Worm (Caenorhabditis elegans) whole organism, young adult: Measurements from ENCODE around the gene eri-12.

ENCODE experiments used
- B0019.2 ChIP-seq: fragments of 200-800 bp; sonication (Bioruptor generic); conservative IDR thresholded peaks from 2 replicates; pipeline ENCODE4 v1.3.6; 2022; ENCODE audit warnings: missing genetic modification reagents, missing genetic modification characterization, missing compliant biosample characterization
- B0035.1 ChIP-seq: sonication (generic microtip); optimal IDR thresholded peaks from 2 replicates; lab custom pipeline; 2016; ENCODE audit warnings: missing genetic modification characterization, mild to moderate bottlenecking, missing compliant biosample characterization, missing genotype, missing genetic modification reagents
- B0261.1 ChIP-seq: sonication (generic microtip); optimal IDR thresholded peaks from 2 replicates; lab custom pipeline; 2016; ENCODE audit warnings: mild to moderate bottlenecking, missing genetic modification characterization, moderate library complexity, missing compliant biosample characterization
- B0336.3 ChIP-seq: fragments of 200-800 bp; sonication (Bioruptor generic); IDR thresholded peaks from 2 replicates; pipeline ENCODE4 v1.3.6; 2022; ENCODE audit warnings: missing genetic modification characterization, missing compliant biosample characterization
- F37B4.10 ChIP-seq: fragments of 200-800 bp; sonication (Bioruptor generic); IDR thresholded peaks from 2 replicates; pipeline ENCODE4 v1.3.6; 2022; ENCODE audit warnings: missing genetic modification characterization, missing compliant biosample characterization
- F55B11.4 ChIP-seq: sonication (generic microtip); optimal IDR thresholded peaks from 2 replicates; lab custom pipeline; 2016; ENCODE audit warnings: missing compliant biosample characterization, missing genetic modification characterization, borderline replicate concordance; ENCODE audit not compliant: insufficient read depth
- F57C9.4 ChIP-seq: sonication (generic microtip); optimal IDR thresholded peaks from 2 replicates; lab custom pipeline; 2017; ENCODE audit warnings: mild to moderate bottlenecking, missing genetic modification characterization, missing compliant biosample characterization
- T07F8.4 ChIP-seq: sonication (generic microtip); optimal IDR thresholded peaks from 2 replicates; lab custom pipeline; 2016; ENCODE audit warnings: mild to moderate bottlenecking, missing genetic modification characterization, moderate library complexity, missing compliant biosample characterization
- T26A5.8 ChIP-seq: sonication (generic microtip); optimal IDR thresholded peaks from 2 replicates; lab custom pipeline; 2016; ENCODE audit warnings: missing genetic modification characterization, missing compliant biosample characterization
- Y95B8A.8 ChIP-seq: fragments of 200-800 bp; sonication (Bioruptor generic); IDR thresholded peaks from 2 replicates; pipeline ENCODE4 v1.3.6; 2022; ENCODE audit warnings: missing genetic modification reagents, missing genetic modification characterization, missing compliant biosample characterization
- akir-1 ChIP-seq: fragments of 200-800 bp; sonication (Bioruptor generic); optimal IDR thresholded peaks from 2 replicates; lab custom pipeline; 2018; ENCODE audit warnings: mild to moderate bottlenecking, missing genetic modification characterization, moderate library complexity, missing compliant biosample characterization
- ama-1 ChIP-seq, 3 experiments: fragments of 150-350 bp in 1 of 3; sonication (generic microtip) in 2 of 3; optimal IDR thresholded peaks; 2 replicates each; lab custom pipeline; 2014 to 2018; ENCODE audit warnings: missing biosample characterization in 2 of 3, missing genetic modification characterization in 2 of 3, missing genetic modification reagents in 2 of 3
- aptf-2 ChIP-seq: fragments of 200-800 bp; sonication (Bioruptor generic); conservative IDR thresholded peaks from 2 replicates; pipeline ENCODE4 v1.3.6; 2022; ENCODE audit warnings: missing genetic modification reagents, missing genetic modification characterization, missing compliant biosample characterization
- atf-7 ChIP-seq: sonication (generic microtip); optimal IDR thresholded peaks from 2 replicates; lab custom pipeline; 2017; ENCODE audit warnings: mild to moderate bottlenecking, missing genetic modification characterization, missing compliant biosample characterization
- cebp-1 ChIP-seq, 2 experiments: fragments of 200-800 bp in 1 of 2; sonication (Bioruptor generic) in 1 of 2; sonication (generic microtip) in 1 of 2; IDR thresholded peaks in 1 of 2; optimal IDR thresholded peaks in 1 of 2; 2 replicates each; pipeline versions ENCODE4 v1.3.6 to Lab custom; 2017 to 2022; ENCODE audit warnings: missing compliant biosample characterization in 2 of 2, missing genetic modification characterization in 2 of 2, mild to moderate bottlenecking in 1 of 2, missing genetic modification reagents in 1 of 2, moderate library complexity in 1 of 2
- ceh-27 ChIP-seq: fragments of 200-800 bp; sonication (Bioruptor generic); optimal IDR thresholded peaks from 2 replicates; lab custom pipeline; 2018; ENCODE audit warnings: mild to moderate bottlenecking, missing genetic modification characterization, moderate library complexity, missing compliant biosample characterization
- ceh-79 ChIP-seq: sonication (generic microtip); optimal IDR thresholded peaks from 2 replicates; lab custom pipeline; 2017; ENCODE audit warnings: mild to moderate bottlenecking, missing genetic modification characterization, missing compliant biosample characterization
- ceh-91 ChIP-seq: fragments of 200-800 bp; sonication (Bioruptor generic); IDR thresholded peaks from 2 replicates; pipeline ENCODE4 v1.3.6; 2022; ENCODE audit warnings: missing genetic modification reagents, missing genetic modification characterization, missing compliant biosample characterization
- dox-1 ChIP-seq: fragments of 200-800 bp; sonication (Bioruptor generic); IDR thresholded peaks from 2 replicates; pipeline ENCODE4 v1.3.6; 2022; ENCODE audit warnings: missing genetic modification reagents, missing genetic modification characterization, missing compliant biosample characterization
- dpl-1 ChIP-seq: fragments of 150-350 bp; optimal IDR thresholded peaks from 2 replicates; lab custom pipeline; 2014; ENCODE audit warnings: missing biosample characterization, missing genetic modification reagents, missing genetic modification characterization
- egl-18 ChIP-seq: fragments of 200-800 bp; sonication (Bioruptor generic); IDR thresholded peaks from 2 replicates; pipeline ENCODE4 v1.3.6; 2022; ENCODE audit warnings: missing genetic modification reagents, missing genetic modification characterization, missing compliant biosample characterization
- fkh-3 ChIP-seq: sonication (generic microtip); optimal IDR thresholded peaks from 2 replicates; lab custom pipeline; 2016; ENCODE audit warnings: mild to moderate bottlenecking, missing genetic modification characterization, missing compliant biosample characterization
- gei-17 ChIP-seq: fragments of 200-800 bp; sonication (Bioruptor generic); optimal IDR thresholded peaks from 2 replicates; lab custom pipeline; 2018; ENCODE audit warnings: mild to moderate bottlenecking, missing genetic modification characterization, missing compliant biosample characterization
- him-1 ChIP-seq: sonication (generic microtip); optimal IDR thresholded peaks from 2 replicates; lab custom pipeline; 2016; ENCODE audit warnings: missing genotype, missing genetic modification reagents, missing genetic modification characterization, missing compliant biosample characterization
- hmg-1.2 ChIP-seq: fragments of 200-800 bp; sonication (Bioruptor generic); IDR thresholded peaks from 2 replicates; pipeline ENCODE4 v1.3.6; 2022; ENCODE audit warnings: missing genetic modification reagents, missing genetic modification characterization, missing compliant biosample characterization
- let-607 ChIP-seq, 2 experiments: fragments of 200-800 bp in 1 of 2; sonication (Bioruptor generic) in 1 of 2; sonication (generic microtip) in 1 of 2; optimal IDR thresholded peaks; 2 replicates each; lab custom pipeline; 2016 to 2018; ENCODE audit warnings: mild to moderate bottlenecking in 2 of 2, missing compliant biosample characterization in 2 of 2, missing genetic modification characterization in 2 of 2, moderate library complexity in 2 of 2, missing genotype in 1 of 2
- lin-26 ChIP-seq: fragments of 200-800 bp; sonication (Bioruptor generic); IDR thresholded peaks from 2 replicates; pipeline ENCODE4 v1.3.6; 2022; ENCODE audit warnings: missing genetic modification reagents, missing genetic modification characterization, missing compliant biosample characterization
- lsl-1 ChIP-seq: fragments of 200-800 bp; sonication (Bioruptor generic); optimal IDR thresholded peaks from 2 replicates; lab custom pipeline; 2018; ENCODE audit warnings: mild to moderate bottlenecking, missing genetic modification characterization, moderate library complexity, missing compliant biosample characterization
- madf-8 ChIP-seq: fragments of 200-800 bp; sonication (Bioruptor generic); conservative IDR thresholded peaks from 2 replicates; pipeline ENCODE4 v1.3.6; 2022; ENCODE audit warnings: missing genetic modification reagents, missing genetic modification characterization, missing compliant biosample characterization
- mel-28 ChIP-seq: sonication (generic microtip); optimal IDR thresholded peaks from 2 replicates; lab custom pipeline; 2016; ENCODE audit warnings: borderline replicate concordance, mild to moderate bottlenecking, missing genetic modification characterization, missing compliant biosample characterization
- mxl-1 ChIP-seq: sonication (generic microtip); optimal IDR thresholded peaks from 2 replicates; lab custom pipeline; 2016; ENCODE audit warnings: missing genetic modification characterization, missing compliant biosample characterization
- nfya-1 ChIP-seq: sonication (generic microtip); optimal IDR thresholded peaks from 2 replicates; lab custom pipeline; 2017; ENCODE audit warnings: antibody characterized with exemption, missing compliant biosample characterization, missing genetic modification characterization, borderline replicate concordance; ENCODE audit not compliant: insufficient read depth
- nfya-2 ChIP-seq: fragments of 200-800 bp; sonication (Bioruptor generic); IDR thresholded peaks from 2 replicates; pipeline ENCODE4 v1.3.6; 2022; ENCODE audit warnings: missing genetic modification reagents, missing genetic modification characterization, missing compliant biosample characterization
- nfyb-1 ChIP-seq: fragments of 200-800 bp; sonication (Bioruptor generic); IDR thresholded peaks from 2 replicates; pipeline ENCODE4 v1.3.6; 2022; ENCODE audit warnings: missing genetic modification reagents, missing genetic modification characterization, missing compliant biosample characterization
- nhr-120 ChIP-seq: fragments of 200-800 bp; sonication (Bioruptor generic); IDR thresholded peaks from 2 replicates; pipeline ENCODE4 v1.3.6; 2022; ENCODE audit warnings: missing genetic modification characterization, missing compliant biosample characterization
- nhr-90 ChIP-seq: sonication (generic microtip); optimal IDR thresholded peaks from 2 replicates; lab custom pipeline; 2016; ENCODE audit warnings: missing genotype, mild to moderate bottlenecking, missing genetic modification characterization, missing compliant biosample characterization
- rec-8 ChIP-seq, 2 experiments: sonication (generic microtip); optimal IDR thresholded peaks; 2 replicates each; lab custom pipeline; 2016; ENCODE audit warnings: mild to moderate bottlenecking in 2 of 2, missing genetic modification characterization in 2 of 2, missing genetic modification reagents in 2 of 2, missing genotype in 2 of 2, missing biosample characterization in 1 of 2, missing compliant biosample characterization in 1 of 2, moderate library complexity in 1 of 2
- rpc-1 ChIP-seq, 2 experiments: fragments of 150-350 bp in 1 of 2; sonication (generic microtip) in 1 of 2; optimal IDR thresholded peaks; 2 replicates each; lab custom pipeline; 2014 to 2018; ENCODE audit warnings: missing biosample characterization in 1 of 2, missing genetic modification characterization in 1 of 2, missing genetic modification reagents in 1 of 2, missing genotype in 1 of 2
- sdz-38 ChIP-seq: sonication (generic microtip); optimal IDR thresholded peaks from 2 replicates; lab custom pipeline; 2016; ENCODE audit warnings: missing genotype, missing genetic modification characterization, missing compliant biosample characterization
- sea-2 ChIP-seq: fragments of 200-800 bp; sonication (Bioruptor generic); IDR thresholded peaks from 2 replicates; pipeline ENCODE4 v1.3.6; 2022; ENCODE audit warnings: missing genetic modification characterization, missing compliant biosample characterization
- snpc-4 ChIP-seq, 5 experiments: fragments of 150-350 bp in 1 of 5; sonication (generic microtip) in 4 of 5; optimal IDR thresholded peaks; 2 replicates each; lab custom pipeline; 2014 to 2018; ENCODE audit warnings: missing genetic modification characterization in 5 of 5, missing biosample characterization in 3 of 5, antibody characterized with exemption in 2 of 5, mild to moderate bottlenecking in 2 of 5, missing compliant biosample characterization in 2 of 5, missing genotype in 2 of 5, moderate library complexity in 2 of 5, missing genetic modification reagents in 1 of 5
- tlf-1 ChIP-seq: fragments of 200-800 bp; sonication (Bioruptor generic); optimal IDR thresholded peaks from 2 replicates; lab custom pipeline; 2018; ENCODE audit warnings: mild to moderate bottlenecking, missing genetic modification characterization, missing compliant biosample characterization
- unc-130 ChIP-seq: sonication (generic microtip); optimal IDR thresholded peaks from 2 replicates; lab custom pipeline; 2016; ENCODE audit warnings: missing genetic modification reagents, missing genetic modification characterization, missing compliant biosample characterization
- unc-62 ChIP-seq: fragments of 150-350 bp; optimal IDR thresholded peaks from 2 replicates; lab custom pipeline; 2014; ENCODE audit warnings: missing biosample characterization, missing genetic modification reagents, missing genetic modification characterization
- zfh-2 ChIP-seq: fragments of 200-800 bp; sonication (Bioruptor generic); conservative IDR thresholded peaks from 2 replicates; pipeline ENCODE4 v1.3.6; 2022; ENCODE audit warnings: missing genetic modification reagents, missing genetic modification characterization, missing compliant biosample characterization
- ztf-22 ChIP-seq: fragments of 200-800 bp; sonication (Bioruptor generic); optimal IDR thresholded peaks from 2 replicates; lab custom pipeline; 2018; ENCODE audit warnings: mild to moderate bottlenecking, missing genetic modification characterization, moderate library complexity, missing compliant biosample characterization

eri-12 gene

DNA sequence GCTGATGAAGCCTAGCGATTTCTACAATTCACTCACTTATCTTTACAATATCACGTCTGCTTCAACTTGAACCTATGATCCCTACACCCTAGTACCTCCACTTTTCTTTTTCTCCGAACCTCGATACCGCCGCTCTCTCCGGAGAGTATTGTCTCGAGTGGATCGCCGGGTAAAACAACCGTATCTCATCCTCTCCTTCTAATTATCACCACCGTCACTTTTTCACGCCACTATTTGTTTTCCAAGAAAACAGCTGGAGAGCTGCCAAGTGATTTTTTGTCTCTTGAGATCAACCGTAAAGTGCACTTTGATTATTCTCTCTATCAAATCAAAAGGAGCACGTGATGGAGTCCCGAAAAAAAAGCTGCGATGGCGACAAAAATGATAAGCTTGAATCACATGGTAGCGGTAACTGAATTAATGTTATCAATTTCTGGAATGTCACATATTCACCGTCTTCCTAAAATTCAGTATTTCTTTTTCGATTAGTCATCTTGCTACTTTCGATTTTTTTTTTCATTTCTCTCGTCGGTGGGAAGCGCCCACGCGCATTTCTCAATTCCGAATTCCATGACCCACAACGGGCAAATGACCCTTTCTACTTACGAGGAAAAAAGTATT, 43.0 kb downstream of the eri-12 start (continued):
- TF ChIP-seq unc-62 (GFP tag; lab: Kevin White, UChicago) (no peak), unc-130 (GFP tag; lab: Kevin White, UChicago) (no peak), gei-17 (GFP tag; lab: Kevin White, UChicago) (no peak), snpc-4 (GFP tag; optimal IDR thresholded peaks at IDR 0.05; lab: Kevin White, UChicago) (no peak), snpc-4 (tag; optimal IDR thresholded peaks at IDR 0.05; lab: Kevin White, UChicago) (no peak), akir-1 (GFP tag; lab: Kevin White, UChicago) (no peak), madf-8 (GFP tag; lab: Robert Waterston, UW) (no peak), T26A5.8 (tag; lab: Kevin White, UChicago) (no peak), hmg-1.2 (no peak), B0019.2 (GFP tag; lab: Robert Waterston, UW) (no peak), nhr-120 (GFP tag; lab: Robert Waterston, UW) (no peak), nfya-2 (no peak), sea-2 (GFP tag; lab: Robert Waterston, UW) (no peak), F37B4.10 (GFP tag; lab: Robert Waterston, UW) (no peak), nfya-1 (tag; lab: Kevin White, UChicago) (no peak), sdz-38 (tag; lab: Kevin White, UChicago) (no peak), B0261.1 (tag; lab: Kevin White, UChicago) (no peak), B0336.3 (GFP tag; lab: Robert Waterston, UW) (peak; percentile 64), atf-7 (tag; lab: Kevin White, UChicago) (peak; percentile 5), zfh-2 (GFP tag; lab: Robert Waterston, UW) (no peak), nhr-90 (tag; lab: Kevin White, UChicago) (peak; percentile 21), T07F8.4 (tag; lab: Kevin White, UChicago) (no peak), ceh-79 (no peak), tlf-1 (GFP tag; lab: Kevin White, UChicago) (no peak), ztf-22 (GFP tag; lab: Kevin White, UChicago) (no peak), mel-28 (tag; lab: Kevin White, UChicago) (no peak), him-1 (no peak), lin-26 (GFP tag; lab: Robert Waterston, UW) (no peak), fkh-3 (tag; lab: Kevin White, UChicago) (no peak), B0035.1 (tag; lab: Kevin White, UChicago) (no peak), ama-1 (optimal IDR thresholded peaks at IDR 0.05; lab: Kevin White, UChicago) (no peak), ama-1 (GFP tag; optimal IDR thresholded peaks at IDR 0.05; lab: Kevin White, UChicago) (no peak), lsl-1 (GFP tag; lab: Kevin White, UChicago) (no peak), aptf-2 (GFP tag; lab: Robert Waterston, UW) (no peak), F57C9.4 (tag; lab: Kevin White, UChicago) (no peak), F55B11.4 (no peak), rec-8 (tag; optimal IDR thresholded peaks at IDR 0.05; lab: Kevin White, UChicago) (no peak), let-607 (tag; optimal IDR thresholded peaks at IDR 0.05; lab: Kevin White, UChicago) (peak in 1 of 2 experiments; percentile 18), egl-18 (no peak), Y95B8A.8 (GFP tag; lab: Robert Waterston, UW) (no peak), nfyb-1 (GFP tag; lab: Robert Waterston, UW) (0 out of 2 replicates have a peak, but pooled peaks have one; percentile 30), ceh-91 (no peak), dpl-1 (no peak), ceh-27 (no peak), dox-1 (GFP tag; lab: Robert Waterston, UW) (0 out of 2 replicates have a peak, but pooled peaks have one; percentile 5), mxl-1 (tag; lab: Kevin White, UChicago) (no peak), rpc-1 (optimal IDR thresholded peaks at IDR 0.05; lab: Kevin White, UChicago) (no peak), rpc-1 (tag; optimal IDR thresholded peaks at IDR 0.05; lab: Kevin White, UChicago) (no peak), cebp-1 (GFP tag; IDR thresholded peaks at IDR 0.05; lab: Robert Waterston, UW) (no peak), cebp-1 (tag; optimal IDR thresholded peaks at IDR 0.05; lab: Kevin White, UChicago) (peak; percentile 43)
